Fruit fly (Drosophila melanogaster) whole organism, larva: Measurements from ENCODE around the gene CG8349.
A peak's percentile ranks its signal among the peaks of the same experiment; 100 is the strongest.

Source experiments
- noc ChIP-seq: fragments of 200-800 bp; sonication (Bioruptor generic); optimal IDR thresholded peaks from 3 replicates; lab custom pipeline; 2019; ENCODE audit warnings: missing biosample characterization, mild to moderate bottlenecking, missing genetic modification characterization, moderate library complexity

The CG8349 gene

dm6 chr2L:8215259-8215929 lies at the start of gene CG8349:
Gene CG8349 (plus strand): TSS chr2L:8215915.
- TF ChIP-seq noc (tag; lab: Kevin White, UChicago), result no peak

- no peak for TF ChIP-seq noc (tag; lab: Kevin White, UChicago)
Measured at dm6 chr2L:8168075-8168474, 47.6 kb upstream of the CG8349 start.

- no peak for TF ChIP-seq noc (tag; lab: Kevin White, UChicago)
Measured at dm6 chr2L:8170600-8171182, 45.0 kb upstream of the CG8349 start.

dm6 chr2L:8171544-8171943 lies 44.2 kb upstream of the CG8349 start:
- TF ChIP-seq noc (tag; lab: Kevin White, UChicago), result no peak

dm6 chr2L:8185008-8185407 lies 30.7 kb upstream of the CG8349 start:
- TF ChIP-seq noc (tag; lab: Kevin White, UChicago), result no peak

- no peak for TF ChIP-seq noc (tag; lab: Kevin White, UChicago)
Measured at dm6 chr2L:8190681-8191080, 25.0 kb upstream of the CG8349 start, which contains the start of gene CG34134. Gene CG34134 (minus strand): TSS chr2L:8190781.

- TF ChIP-seq noc (tag; lab: Kevin White, UChicago), result no peak
Measured at dm6 chr2L:8195722-8196323, 19.9 kb upstream of the CG8349 start.

- TF ChIP-seq noc (tag; lab: Kevin White, UChicago), result no peak
Measured at dm6 chr2L:8196757-8197530, 18.8 kb upstream of the CG8349 start, which contains the start of the genes CG8475 and CG8460. Gene CG8475 (minus strand): TSS chr2L:8196918. Gene CG8460 (plus strand): TSS chr2L:8197193.

dm6 chr2L:8198757-8199156 lies 17.0 kb upstream of the CG8349 start, which contains the start of gene PGAP5:
Gene PGAP5 (plus strand): TSS chr2L:8198882.
- TF ChIP-seq noc (tag; lab: Kevin White, UChicago), result no peak

- no peak for TF ChIP-seq noc (tag; lab: Kevin White, UChicago)
Measured at dm6 chr2L:8202569-8202968, 13.1 kb upstream of the CG8349 start.

- TF ChIP-seq noc (tag; lab: Kevin White, UChicago), result peak; percentile 9
Measured at dm6 chr2L:8203748-8204147, 12.0 kb upstream of the CG8349 start.

- no peak for TF ChIP-seq noc (tag; lab: Kevin White, UChicago)
Measured at dm6 chr2L:8204366-8204765, 11.3 kb upstream of the CG8349 start.

- TF ChIP-seq noc (tag; lab: Kevin White, UChicago), result peak; percentile 98
Measured at dm6 chr2L:8204996-8205567, 10.6 kb upstream of the CG8349 start, which contains the start of gene SLC5A11. Gene SLC5A11 (minus strand): TSS chr2L:8205132.

- TF ChIP-seq noc (tag; lab: Kevin White, UChicago), result no peak
Measured at dm6 chr2L:8205871-8206270, 9.8 kb upstream of the CG8349 start, which contains the start of gene CG8419. Gene CG8419 (plus strand): TSS chr2L:8206171.

- no peak for TF ChIP-seq noc (tag; lab: Kevin White, UChicago)
Measured at dm6 chr2L:8209362-8209761, 6.4 kb upstream of the CG8349 start.
